Worm (Caenorhabditis elegans): ENCODE results near the gene F58E2.3.

ce11 chrIV:3452516-3452915 is 14.7 kb upstream of the F58E2.3 start:
- TF ChIP-seq madf-8 (GFP tag; conservative IDR thresholded peaks at IDR 0.05) (no peak), nfya-1 (tag; optimal IDR thresholded peaks at IDR 0.05; ENCODE audit: borderline replicate concordance, insufficient read depth) (no peak), Y79H2A.3 (GFP tag; conservative IDR thresholded peaks at IDR 0.05) (no peak), dox-1 (GFP tag; IDR thresholded peaks at IDR 0.05) (no peak), hmg-20 (GFP tag; IDR thresholded peaks at IDR 0.05) (no peak), unc-62 (GFP tag; optimal IDR thresholded peaks at IDR 0.05) (no peak), B0019.2 (GFP tag; conservative IDR thresholded peaks at IDR 0.05) (no peak), madf-10 (tag; optimal IDR thresholded peaks at IDR 0.05) (no peak), ztf-18 (tag; optimal IDR thresholded peaks at IDR 0.05) (no peak), C17E4.6 (GFP tag; IDR thresholded peaks at IDR 0.05) (no peak), him-1 (tag; optimal IDR thresholded peaks at IDR 0.05) (no peak), snpc-4 (GFP tag; optimal IDR thresholded peaks at IDR 0.05) (no peak), snpc-4 (tag; optimal IDR thresholded peaks at IDR 0.05) (no peak)
